Worm (Caenorhabditis elegans): ENCODE data around the gene irld-24.

DNA sequence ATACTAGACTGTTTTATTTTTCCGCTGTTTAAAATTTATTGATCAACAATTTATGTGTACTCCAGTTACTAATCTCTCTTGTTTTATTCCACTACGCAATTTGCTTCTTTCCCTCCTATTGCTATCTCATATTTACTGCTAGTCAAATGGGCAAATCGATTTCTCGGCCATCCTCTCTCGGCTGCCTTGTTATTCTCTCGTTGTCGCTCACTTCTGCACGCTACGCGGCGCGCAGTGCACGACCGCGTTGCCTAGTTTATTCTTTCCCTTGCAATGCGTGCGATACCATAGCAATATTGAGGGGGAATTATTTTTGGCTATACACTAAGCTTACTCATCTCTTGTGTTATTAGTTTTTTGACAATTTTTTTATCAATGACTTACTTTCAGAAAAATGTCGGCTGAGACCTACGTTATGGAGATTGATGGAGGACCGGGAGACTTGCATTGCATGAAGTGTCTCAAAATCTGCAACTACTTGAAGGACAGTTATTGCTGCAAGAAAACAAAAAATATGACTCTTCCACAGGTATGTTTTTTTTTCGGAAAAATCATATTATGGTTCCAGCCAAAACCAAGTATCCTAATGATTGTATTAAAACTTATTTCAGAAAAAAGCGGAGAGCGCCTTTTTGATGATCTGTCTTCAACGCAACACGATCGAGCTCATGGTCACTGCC, 8.8 kb upstream of the irld-24 start, which contains the start of gene F48F7.6:
- TF ChIP-seq mdl-1 (tag; optimal IDR thresholded peaks at IDR 0.05) = peak in 1 of 2 experiments; percentile 34
- no peak for TF ChIP-seq lin-13 (GFP tag; optimal IDR thresholded peaks at IDR 0.05)
- no peak for TF ChIP-seq blmp-1 (tag; optimal IDR thresholded peaks at IDR 0.05; ENCODE audit: insufficient read depth)
- TF ChIP-seq nhr-237 (tag; optimal IDR thresholded peaks at IDR 0.05) = no peak
- no peak for TF ChIP-seq elt-1 (tag; optimal IDR thresholded peaks at IDR 0.05)
- TF ChIP-seq aly-2 (tag; optimal IDR thresholded peaks at IDR 0.05) = no peak
- no peak for TF ChIP-seq ceh-82 (tag; optimal IDR thresholded peaks at IDR 0.05)
- no peak for TF ChIP-seq dmd-4 (tag; optimal IDR thresholded peaks at IDR 0.05)
- TF ChIP-seq nhr-12 (tag; optimal IDR thresholded peaks at IDR 0.05) = no peak
- peak; percentile 1 for TF ChIP-seq ama-1 (optimal IDR thresholded peaks at IDR 0.05)
- TF ChIP-seq unc-39 (tag; optimal IDR thresholded peaks at IDR 0.05) = no peak
- no peak for TF ChIP-seq zag-1 (tag; optimal IDR thresholded peaks at IDR 0.05)
